Worm (Caenorhabditis elegans): ENCODE data around the gene srz-67.

ce11 chrII:3196966-3197365 is 40.0 kb downstream of the srz-67 start, which contains the start of gene gcy-15:
- TF ChIP-seq dao-5 (tag; optimal IDR thresholded peaks at IDR 0.05) (no peak), W03F9.2 (tag; optimal IDR thresholded peaks at IDR 0.05) (no peak), him-1 (tag; optimal IDR thresholded peaks at IDR 0.05) (no peak)

All from whole organism, L4/young adult.